Worm (Caenorhabditis elegans) whole organism, mixed stage, embryonic: ENCODE results near the gene ajm-1.
A peak's percentile ranks its signal among the peaks of the same experiment; 100 is the strongest.

ENCODE experiments used
- M03D4.4 ChIP-seq: sonication (generic microtip); optimal IDR thresholded peaks from 2 replicates; lab custom pipeline; 2017; ENCODE audit warnings: mild to moderate bottlenecking, missing genetic modification characterization, missing compliant biosample characterization
- bed-3 ChIP-seq: fragments of 200-800 bp; sonication (Bioruptor generic); optimal IDR thresholded peaks from 3 replicates; lab custom pipeline; 2018; ENCODE audit warnings: mild to moderate bottlenecking, missing genetic modification characterization, moderate library complexity, missing compliant biosample characterization
- blmp-1 ChIP-seq: fragments of 150-350 bp; optimal IDR thresholded peaks from 2 replicates; lab custom pipeline; 2014; ENCODE audit warnings: missing biosample characterization, missing genetic modification characterization
- ceh-39 ChIP-seq: fragments of 150-350 bp; optimal IDR thresholded peaks from 2 replicates; lab custom pipeline; 2014; ENCODE audit warnings: missing biosample characterization, missing genetic modification characterization
- ceh-43 ChIP-seq: fragments of 200-800 bp; sonication (Bioruptor generic); optimal IDR thresholded peaks from 2 replicates; lab custom pipeline; 2018; ENCODE audit warnings: mild to moderate bottlenecking, missing genetic modification characterization, moderate library complexity, missing compliant biosample characterization
- ces-1 ChIP-seq: fragments of 150-350 bp; optimal IDR thresholded peaks from 2 replicates; lab custom pipeline; 2014; ENCODE audit warnings: missing biosample characterization, missing genetic modification reagents, missing genetic modification characterization
- cnd-1 ChIP-seq: fragments of 200-800 bp; sonication (Bioruptor generic); optimal IDR thresholded peaks from 2 replicates; lab custom pipeline; 2018; ENCODE audit warnings: mild to moderate bottlenecking, missing genetic modification characterization, missing compliant biosample characterization
- drap-1 ChIP-seq: fragments of 200-800 bp; sonication (Bioruptor generic); optimal IDR thresholded peaks from 3 replicates; lab custom pipeline; 2018; ENCODE audit warnings: mild to moderate bottlenecking, missing genetic modification characterization, missing compliant biosample characterization
- elt-1 ChIP-seq: sonication (generic microtip); optimal IDR thresholded peaks from 2 replicates; lab custom pipeline; 2017; ENCODE audit warnings: missing genetic modification characterization, mild to moderate bottlenecking, missing compliant biosample characterization, antibody characterized with exemption, moderate library complexity, borderline replicate concordance; ENCODE audit not compliant: insufficient read depth
- elt-3 ChIP-seq: fragments of 150-350 bp; optimal IDR thresholded peaks from 2 replicates; lab custom pipeline; 2014; ENCODE audit warnings: missing biosample characterization, missing genetic modification characterization
- flh-1 ChIP-seq: fragments of 200-800 bp; sonication (Bioruptor generic); optimal IDR thresholded peaks from 2 replicates; lab custom pipeline; 2018; ENCODE audit warnings: mild to moderate bottlenecking, missing genetic modification characterization, moderate library complexity, missing compliant biosample characterization
- ham-2 ChIP-seq: fragments of 200-800 bp; sonication (Bioruptor generic); optimal IDR thresholded peaks from 2 replicates; lab custom pipeline; 2018; ENCODE audit warnings: mild to moderate bottlenecking, missing genetic modification characterization, missing compliant biosample characterization
- hlh-1 ChIP-seq: fragments of 150-350 bp; optimal IDR thresholded peaks from 2 replicates; lab custom pipeline; 2014; ENCODE audit warnings: missing biosample characterization, missing genetic modification reagents, missing genetic modification characterization
- lin-13 ChIP-seq: fragments of 150-350 bp; optimal IDR thresholded peaks from 2 replicates; lab custom pipeline; 2014; ENCODE audit warnings: missing biosample characterization, missing genetic modification characterization
- lin-32 ChIP-seq: fragments of 200-800 bp; sonication (Bioruptor generic); optimal IDR thresholded peaks from 2 replicates; lab custom pipeline; 2018; ENCODE audit warnings: mild to moderate bottlenecking, missing genetic modification characterization, missing compliant biosample characterization
- lsy-2 ChIP-seq: fragments of 150-350 bp; optimal IDR thresholded peaks from 2 replicates; lab custom pipeline; 2014; ENCODE audit warnings: missing biosample characterization, missing genetic modification characterization
- mab-5 ChIP-seq: fragments of 150-350 bp; optimal IDR thresholded peaks from 2 replicates; lab custom pipeline; 2014; ENCODE audit warnings: missing biosample characterization, missing genetic modification characterization
- mep-1 ChIP-seq: fragments of 150-350 bp; optimal IDR thresholded peaks from 2 replicates; lab custom pipeline; 2017; ENCODE audit warnings: missing biosample characterization, missing genetic modification reagents, missing genetic modification characterization, inconsistent platforms
- mls-2 ChIP-seq: sonication (generic microtip); optimal IDR thresholded peaks from 2 replicates; lab custom pipeline; 2016; ENCODE audit warnings: mild to moderate bottlenecking, missing genetic modification characterization, moderate library complexity, missing compliant biosample characterization
- nhr-12 ChIP-seq: fragments of 150-350 bp; optimal IDR thresholded peaks from 2 replicates; lab custom pipeline; 2014; ENCODE audit warnings: missing biosample characterization, missing genetic modification characterization
- nhr-2 ChIP-seq: fragments of 150-350 bp; optimal IDR thresholded peaks from 2 replicates; lab custom pipeline; 2014; ENCODE audit warnings: missing biosample characterization, missing genetic modification characterization
- nhr-237 ChIP-seq: fragments of 150-350 bp; optimal IDR thresholded peaks from 2 replicates; lab custom pipeline; 2014; ENCODE audit warnings: missing biosample characterization, missing genetic modification characterization
- nhr-28 ChIP-seq: fragments of 150-350 bp; optimal IDR thresholded peaks from 2 replicates; lab custom pipeline; 2014; ENCODE audit warnings: missing biosample characterization, missing genetic modification characterization
- pha-4 ChIP-seq: fragments of 150-350 bp; optimal IDR thresholded peaks from 2 replicates; lab custom pipeline; 2018; ENCODE audit warnings: missing biosample characterization, missing genetic modification reagents, missing genetic modification characterization
- snpc-4 ChIP-seq: fragments of 150-350 bp; optimal IDR thresholded peaks from 2 replicates; lab custom pipeline; 2014; ENCODE audit warnings: missing biosample characterization, missing genetic modification characterization
- unc-120 ChIP-seq: sonication (generic microtip); optimal IDR thresholded peaks from 2 replicates; lab custom pipeline; 2017; ENCODE audit warnings: missing genetic modification characterization, missing compliant biosample characterization; ENCODE audit not compliant: poor library complexity, severe bottlenecking
- unc-39 ChIP-seq: fragments of 150-350 bp; optimal IDR thresholded peaks from 2 replicates; lab custom pipeline; 2014; ENCODE audit warnings: missing biosample characterization, missing genetic modification characterization
- ztf-11 ChIP-seq: fragments of 150-350 bp; optimal IDR thresholded peaks from 2 replicates; lab custom pipeline; 2014; ENCODE audit warnings: missing biosample characterization, missing genetic modification characterization

ajm-1 gene

DNA sequence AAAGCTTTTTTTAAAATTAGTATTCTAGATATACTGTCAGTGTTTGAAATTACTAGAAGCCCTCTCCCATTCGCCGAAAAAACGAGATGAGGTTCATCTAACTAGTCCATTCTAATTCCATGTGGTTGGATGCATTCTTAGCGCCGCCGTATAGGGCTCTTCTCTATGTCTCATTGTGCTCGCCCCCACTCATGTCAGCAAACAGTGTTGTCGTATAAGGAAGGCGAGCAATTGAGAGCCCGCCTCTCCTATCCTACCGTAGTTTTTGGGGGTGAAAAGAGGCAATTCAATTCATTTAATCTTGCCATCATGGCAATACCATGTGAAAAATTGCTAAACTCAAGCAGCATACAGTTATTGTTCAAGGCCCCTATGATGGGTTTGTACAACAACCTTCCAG, 34.1 kb upstream of the ajm-1 start, which contains the start of gene F47E1.20:
Gene F47E1.20 (plus strand): TSS at position 301 of the 400 bp plus-strand sequence.
- TF ChIP-seq unc-39 (tag; lab: Kevin White, UChicago): no peak
- no peak for TF ChIP-seq ceh-43 (GFP tag; lab: Kevin White, UChicago)
- TF ChIP-seq ztf-11 (tag; lab: Kevin White, UChicago): no peak
- TF ChIP-seq lsy-2 (tag; lab: Kevin White, UChicago): no peak
- TF ChIP-seq ham-2 (GFP tag; lab: Kevin White, UChicago): no peak
- no peak for TF ChIP-seq elt-1 (tag; lab: Kevin White, UChicago)
- no peak for TF ChIP-seq mls-2 (tag; lab: Kevin White, UChicago)

DNA sequence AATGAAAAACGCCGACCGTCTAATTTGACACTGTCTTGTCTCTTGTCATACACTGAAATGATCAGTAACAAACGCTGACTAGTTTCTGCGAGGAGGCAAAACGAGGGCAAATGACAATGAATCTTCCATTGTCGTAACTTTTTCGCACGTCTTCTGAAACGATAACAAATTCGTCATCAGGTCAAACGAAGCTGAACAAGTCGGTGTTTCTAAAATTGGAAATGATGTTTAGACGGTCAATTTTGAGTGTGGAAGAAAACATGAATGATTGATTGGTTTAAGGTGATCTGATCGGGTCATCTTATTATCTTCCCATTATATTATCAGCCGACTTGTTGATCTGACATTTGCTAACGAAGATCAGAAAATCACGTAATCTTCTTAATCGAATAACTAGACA, 29.3 kb upstream of the ajm-1 start:
- TF ChIP-seq bed-3 (GFP tag; lab: Kevin White, UChicago) (no peak), nhr-237 (tag; lab: Kevin White, UChicago) (no peak), ceh-39 (tag; lab: Kevin White, UChicago) (no peak), blmp-1 (tag; lab: Kevin White, UChicago) (no peak), mab-5 (tag; lab: Kevin White, UChicago) (no peak), pha-4 (tag; lab: Kevin White, UChicago) (no peak), mls-2 (tag; lab: Kevin White, UChicago) (no peak)
- TF ChIP-seq, all 35 proteins: peak for 0

DNA sequence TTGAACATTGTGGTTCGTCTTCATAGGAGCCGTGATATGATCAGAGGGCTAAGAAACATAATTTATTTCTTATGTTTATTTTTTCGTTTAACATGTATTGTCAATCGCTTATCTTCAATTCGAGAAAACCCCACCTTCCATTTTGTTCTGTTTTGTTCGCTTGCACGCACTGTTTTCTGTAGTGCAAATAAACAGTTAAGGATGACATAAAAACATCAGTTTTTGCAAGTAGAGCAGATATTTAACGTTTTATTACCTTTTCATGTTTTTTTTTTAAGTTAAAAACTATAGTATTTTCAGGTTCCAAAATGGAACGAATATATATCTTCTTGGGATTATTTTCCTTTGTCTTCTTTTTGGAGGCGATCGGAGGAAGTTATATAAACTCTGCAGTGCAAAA, 25.4 kb upstream of the ajm-1 start, which contains the start of gene F47E1.2:
Gene F47E1.2 (plus strand): TSS at position 301 of the 400 bp plus-strand sequence.
- no peak for TF ChIP-seq ceh-43 (GFP tag; lab: Kevin White, UChicago)
- no peak for TF ChIP-seq hlh-1 (tag; lab: Kevin White, UChicago)
- no peak for TF ChIP-seq ceh-39 (tag; lab: Kevin White, UChicago)
- TF ChIP-seq mep-1 (tag; lab: Kevin White, UChicago): no peak

DNA sequence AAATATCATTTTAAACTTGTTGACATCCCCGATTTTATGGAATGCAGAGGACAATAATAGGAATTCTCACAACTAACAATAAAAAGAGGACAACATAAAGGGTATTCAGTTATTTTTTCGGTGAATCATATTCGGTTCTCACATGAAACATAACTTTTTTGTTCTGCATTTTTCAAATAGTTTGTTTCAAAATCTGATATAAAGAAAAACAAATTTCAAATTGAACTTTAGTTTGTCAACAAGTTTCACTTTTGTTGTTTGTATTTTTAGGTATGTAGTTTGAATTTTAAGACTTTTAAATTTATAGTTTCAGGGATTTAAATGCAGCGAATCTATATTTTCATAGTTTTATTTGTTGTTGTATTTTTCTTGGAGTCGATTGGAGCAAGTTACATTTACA, 20.2 kb upstream of the ajm-1 start, which contains the start of gene F47E1.4:
Gene F47E1.4 (plus strand): TSS at position 301 of the 400 bp plus-strand sequence.
- TF ChIP-seq M03D4.4 (tag; lab: Kevin White, UChicago) (no peak), drap-1 (GFP tag; lab: Kevin White, UChicago) (no peak), blmp-1 (tag; lab: Kevin White, UChicago) (no peak), nhr-237 (tag; lab: Kevin White, UChicago) (no peak), ces-1 (no peak), snpc-4 (no peak), flh-1 (GFP tag; lab: Kevin White, UChicago) (no peak)

DNA sequence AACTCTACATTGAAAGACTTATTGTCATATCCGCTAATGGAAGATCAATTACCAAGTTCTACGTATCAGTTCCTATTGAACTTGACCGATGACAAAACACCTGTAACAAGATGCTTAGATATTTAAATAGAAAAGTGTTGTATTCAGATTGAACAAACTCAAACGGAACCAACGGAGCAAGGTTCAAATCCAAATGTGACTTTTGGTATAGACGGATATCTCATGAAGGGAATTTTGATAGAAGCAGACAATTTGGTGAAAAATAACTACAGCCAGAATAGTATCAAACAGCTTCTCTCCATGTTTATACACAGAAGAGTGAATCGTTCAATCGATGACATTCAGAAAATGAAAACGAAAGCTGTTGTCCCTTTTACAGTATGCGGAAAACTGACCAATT, 19.3 kb upstream of the ajm-1 start:
- TF ChIP-seq lin-13 (tag; lab: Kevin White, UChicago) (no peak), nhr-12 (tag; lab: Kevin White, UChicago) (no peak), nhr-2 (tag; lab: Kevin White, UChicago) (no peak), ceh-39 (tag; lab: Kevin White, UChicago) (no peak), blmp-1 (tag; lab: Kevin White, UChicago) (no peak), nhr-237 (tag; lab: Kevin White, UChicago) (no peak), elt-3 (tag; lab: Kevin White, UChicago) (no peak), mep-1 (tag; lab: Kevin White, UChicago) (no peak), mab-5 (tag; lab: Kevin White, UChicago) (no peak), cnd-1 (tag; lab: Kevin White, UChicago) (no peak), nhr-28 (tag; lab: Kevin White, UChicago) (no peak), ces-1 (no peak), ztf-11 (tag; lab: Kevin White, UChicago) (no peak), snpc-4 (no peak), bed-3 (GFP tag; lab: Kevin White, UChicago) (no peak), M03D4.4 (tag; lab: Kevin White, UChicago) (no peak), mls-2 (tag; lab: Kevin White, UChicago) (no peak)

DNA sequence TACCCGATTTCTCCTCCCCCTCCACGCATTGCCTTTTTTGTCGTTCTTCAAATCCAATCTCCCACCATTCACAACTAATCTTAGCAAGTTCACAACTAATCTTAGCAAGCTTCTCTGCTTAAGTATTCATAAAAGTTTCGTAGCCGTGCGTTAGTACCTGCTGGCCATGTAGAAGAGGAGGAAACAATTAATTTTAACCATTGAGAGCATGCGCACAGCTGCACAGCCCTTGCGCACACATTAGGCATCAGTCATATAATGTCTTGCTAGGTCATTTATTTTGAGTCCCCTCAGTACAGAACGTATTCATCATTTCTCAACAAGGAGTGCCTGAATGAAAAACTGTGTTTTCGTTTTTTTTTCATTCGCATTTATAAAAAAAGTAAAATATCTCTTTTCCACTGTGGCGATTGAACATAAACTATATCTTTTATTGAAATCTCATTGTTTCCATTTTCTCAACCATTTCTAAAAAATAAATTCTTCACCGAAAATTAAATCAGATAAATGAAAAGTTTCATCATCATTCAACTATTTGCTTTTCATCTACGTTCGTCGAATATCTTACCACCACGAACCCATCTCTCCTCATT, 15.4 kb upstream of the ajm-1 start:
- TF ChIP-seq unc-120: no peak
- peak; percentile 37 for TF ChIP-seq lin-32 (GFP tag; lab: Kevin White, UChicago)
- peak; percentile 28 for TF ChIP-seq nhr-2 (tag; lab: Kevin White, UChicago)
